Fruit fly (Drosophila melanogaster) S2 (cell line): Measurements from ENCODE around the gene Prp40.

Experiments
- CG8478 ChIP-seq: fragments of >200 bp; optimal IDR thresholded peaks from 2 replicates; lab custom pipeline; 2018
- CTCF ChIP-seq, 2 experiments: fragments of >200 bp; optimal IDR thresholded peaks; 2 replicates each; lab custom pipeline; 2018

The Prp40 gene

DNA sequence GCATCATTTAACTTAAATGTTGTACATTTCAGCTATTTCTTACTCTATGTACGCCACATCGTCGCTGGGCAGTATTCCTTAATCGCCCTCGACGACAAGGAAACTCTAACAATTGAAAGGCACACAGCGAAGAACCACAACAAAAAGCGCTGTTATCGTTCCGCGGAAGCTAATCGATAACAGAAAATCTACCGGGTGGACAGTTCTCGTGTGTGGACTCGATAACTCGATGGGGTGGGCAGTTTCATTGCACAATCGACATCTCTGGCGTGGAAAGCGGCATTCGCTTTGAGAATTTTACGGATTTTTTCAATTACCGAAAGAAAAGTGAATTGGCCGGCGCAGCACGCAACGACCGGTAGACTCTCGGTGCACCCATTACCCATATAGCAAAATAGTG is at the start of gene Prp40, which contains the start of gene alpha4GT1:
TSS of gene Prp40 (plus strand) at position 241 of the 400 bp plus-strand sequence.
TSS of gene alpha4GT1 (minus strand) at position 156 of the 400 bp plus-strand sequence.
- TF ChIP-seq CTCF (optimal IDR thresholded peaks at IDR 0.05; lab: Kevin White, UChicago): peak in 1 of 2 experiments; percentile 23
- no peak for TF ChIP-seq CG8478 (lab: Kevin White, UChicago)

DNA sequence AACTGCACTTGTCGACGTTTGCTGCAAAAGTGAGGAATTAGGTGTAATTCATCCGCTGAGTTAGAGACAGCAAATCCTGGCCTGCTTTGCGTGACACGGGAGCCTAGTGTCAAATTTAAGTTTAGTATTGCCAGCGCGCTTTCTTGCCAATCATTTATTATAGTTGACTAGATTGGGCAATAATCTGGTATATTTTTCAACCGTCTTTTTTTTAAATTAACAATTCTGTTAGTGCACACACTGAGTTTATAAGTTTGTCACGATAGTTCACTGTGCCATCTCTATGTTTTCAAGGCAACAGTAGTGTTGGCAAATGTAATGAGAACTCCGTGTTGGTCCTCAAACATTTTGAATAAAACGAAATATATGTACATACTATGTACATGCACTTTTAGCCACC is 46.2 kb upstream of the Prp40 start, which contains the start of the genes CG9641 and CG3165:
TSS of gene CG9641 (minus strand) at position 34 of the 400 bp plus-strand sequence.
TSS of gene CG3165 (plus strand) at position 294 of the 400 bp plus-strand sequence.
- TF ChIP-seq CTCF (optimal IDR thresholded peaks at IDR 0.05; lab: Kevin White, UChicago): no peak
- no peak for TF ChIP-seq CG8478 (lab: Kevin White, UChicago)

- no peak for TF ChIP-seq CTCF (optimal IDR thresholded peaks at IDR 0.05; lab: Kevin White, UChicago)
- no peak for TF ChIP-seq CG8478 (lab: Kevin White, UChicago)
These were observed 43.9 kb upstream of the Prp40 start, which contains the start of gene CG9643 for dm6 chr2L:2979091-2979490. Gene CG9643, minus strand, starts transcription at chr2L:2979288.

- TF ChIP-seq CG8478 (lab: Kevin White, UChicago) (no peak), CTCF (optimal IDR thresholded peaks at IDR 0.05; lab: Kevin White, UChicago) (no peak)
These were observed 36.2 kb upstream of the Prp40 start for dm6 chr2L:2986776-2987175.

DNA sequence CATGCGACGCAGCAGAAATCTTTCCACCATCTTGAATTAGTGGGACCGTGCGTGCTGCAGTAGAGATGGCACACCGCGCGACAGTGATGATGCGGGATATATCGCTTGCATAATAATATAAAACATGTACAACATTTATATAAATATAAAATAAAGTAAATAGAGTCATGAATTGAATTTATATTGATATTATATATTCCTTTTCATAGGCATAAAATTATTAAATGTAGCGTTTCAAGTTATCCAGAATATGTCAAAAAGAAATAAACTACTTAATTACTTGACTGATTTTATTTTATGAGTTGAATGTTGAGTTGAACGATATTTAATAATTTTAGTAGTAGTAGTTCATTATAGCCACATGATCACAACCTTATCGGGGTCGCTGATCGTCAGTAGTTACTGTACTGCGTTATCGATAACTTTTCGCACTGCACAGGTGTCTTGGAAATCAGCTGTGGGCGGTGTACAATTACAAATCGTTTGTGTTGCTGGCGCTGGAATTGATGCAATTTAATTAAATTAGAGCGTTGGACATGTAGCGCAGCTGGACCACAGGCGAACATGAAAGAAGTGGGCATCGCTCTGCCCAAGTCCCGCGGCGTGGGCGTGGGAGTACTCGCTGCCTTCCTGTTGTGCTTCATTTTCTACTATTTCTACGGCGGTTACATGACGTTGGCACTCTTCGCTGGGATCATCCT is 35.2 kb upstream of the Prp40 start, which contains the start of the genes Chd1 and Bem46:
TSS of gene Chd1 (minus strand) at position 43 of the 701 bp plus-strand sequence.
TSS of gene Bem46 (plus strand) at position 436 of the 701 bp plus-strand sequence.
- TF ChIP-seq CG8478 (lab: Kevin White, UChicago): no peak
- peak in 1 of 2 experiments; percentile 17 for TF ChIP-seq CTCF (optimal IDR thresholded peaks at IDR 0.05; lab: Kevin White, UChicago)

dm6 chr2L:2992664-2993174 is 30.3 kb upstream of the Prp40 start, which contains the start of the genes okr and CG3558:
Gene okr, minus strand, starts transcription at chr2L:2992759.
Gene CG3558, plus strand, starts transcription at chr2L:2992870.
- TF ChIP-seq CTCF (optimal IDR thresholded peaks at IDR 0.05; lab: Kevin White, UChicago): peak in 1 of 2 experiments; percentile 2
- TF ChIP-seq CG8478 (lab: Kevin White, UChicago): no peak

dm6 chr2L:2993236-2993635 is 29.8 kb upstream of the Prp40 start:
- no peak for TF ChIP-seq CTCF (optimal IDR thresholded peaks at IDR 0.05; lab: Kevin White, UChicago)
- no peak for TF ChIP-seq CG8478 (lab: Kevin White, UChicago)

dm6 chr2L:2993702-2994101 is 29.3 kb upstream of the Prp40 start:
- TF ChIP-seq CTCF (optimal IDR thresholded peaks at IDR 0.05; lab: Kevin White, UChicago) (no peak), CG8478 (lab: Kevin White, UChicago) (no peak)

DNA sequence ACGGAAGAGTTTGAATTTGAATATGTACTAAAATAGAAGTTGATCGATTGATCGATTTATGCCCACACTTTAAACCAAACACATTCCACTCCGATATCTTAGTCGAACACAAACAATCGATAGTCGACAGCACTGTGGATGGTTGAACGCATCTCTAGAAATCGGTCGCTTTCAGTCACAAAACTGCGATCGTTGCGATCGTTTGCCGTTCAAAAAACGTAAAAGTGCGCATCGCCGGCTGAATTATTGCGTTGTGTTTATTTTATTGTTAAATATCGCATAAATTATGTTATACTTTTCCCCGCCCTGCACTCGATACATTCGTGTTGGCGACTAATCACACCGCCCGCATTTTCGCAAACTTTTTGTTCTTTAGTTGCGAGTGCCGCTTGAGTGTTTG is 23.9 kb upstream of the Prp40 start, which contains the start of gene Ccdc85:
TSS of gene Ccdc85 (plus strand) at position 174 of the 400 bp plus-strand sequence.
- no peak for TF ChIP-seq CG8478 (lab: Kevin White, UChicago)
- peak; percentile 23 to 51 for TF ChIP-seq CTCF (optimal IDR thresholded peaks at IDR 0.05; lab: Kevin White, UChicago)

DNA sequence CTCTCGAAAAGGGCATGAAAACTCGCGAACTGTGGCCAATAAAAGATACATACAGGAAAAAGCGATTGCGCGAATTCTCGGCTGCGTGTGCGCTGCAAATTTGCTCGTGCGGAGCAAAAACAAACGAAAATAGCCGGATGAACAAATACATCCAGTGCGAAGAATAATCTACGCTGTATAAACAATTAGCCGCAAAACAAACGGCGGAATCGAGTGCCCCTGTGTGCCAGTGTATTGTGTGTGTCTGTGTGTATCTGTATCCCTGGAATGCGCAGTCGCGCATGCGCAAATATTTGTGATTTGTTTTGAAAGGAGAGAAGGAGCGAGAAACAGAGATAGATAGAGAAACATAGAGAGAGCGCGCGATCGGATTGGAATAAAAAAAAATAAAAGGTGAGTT is 23.4 kb upstream of the Prp40 start:
- TF ChIP-seq CTCF (optimal IDR thresholded peaks at IDR 0.05; lab: Kevin White, UChicago) (no peak), CG8478 (lab: Kevin White, UChicago) (no peak)

dm6 chr2L:3000517-3000934 is 22.5 kb upstream of the Prp40 start:
- TF ChIP-seq CG8478 (lab: Kevin White, UChicago): no peak
- no peak for TF ChIP-seq CTCF (optimal IDR thresholded peaks at IDR 0.05; lab: Kevin White, UChicago)

DNA sequence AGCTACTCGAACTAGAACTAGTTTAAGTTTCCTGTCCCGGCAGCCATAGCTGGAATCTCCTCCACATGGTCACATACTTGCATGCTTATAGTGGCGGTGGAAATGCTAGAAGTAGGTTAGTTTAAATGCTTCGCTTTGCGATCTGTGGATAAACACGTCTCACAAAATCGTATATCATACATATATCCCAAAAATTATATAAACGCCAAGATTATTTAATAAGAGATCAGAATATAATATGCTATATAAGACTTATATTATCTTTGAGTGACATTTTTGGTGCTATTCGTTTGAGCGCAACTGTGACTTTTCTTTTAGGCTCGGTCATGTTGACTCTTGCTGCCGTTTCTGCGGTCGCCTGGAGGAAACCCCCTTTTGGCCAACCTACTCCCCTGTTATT is 21.1 kb upstream of the Prp40 start:
- TF ChIP-seq CTCF (optimal IDR thresholded peaks at IDR 0.05; lab: Kevin White, UChicago): no peak
- no peak for TF ChIP-seq CG8478 (lab: Kevin White, UChicago)

- TF ChIP-seq CTCF (optimal IDR thresholded peaks at IDR 0.05; lab: Kevin White, UChicago) (no peak), CG8478 (lab: Kevin White, UChicago) (no peak)
These were observed 19.6 kb upstream of the Prp40 start for dm6 chr2L:3003399-3003798.

dm6 chr2L:3004601-3005000 is 18.4 kb upstream of the Prp40 start:
- TF ChIP-seq CG8478 (lab: Kevin White, UChicago) (no peak), CTCF (optimal IDR thresholded peaks at IDR 0.05; lab: Kevin White, UChicago) (no peak)

DNA sequence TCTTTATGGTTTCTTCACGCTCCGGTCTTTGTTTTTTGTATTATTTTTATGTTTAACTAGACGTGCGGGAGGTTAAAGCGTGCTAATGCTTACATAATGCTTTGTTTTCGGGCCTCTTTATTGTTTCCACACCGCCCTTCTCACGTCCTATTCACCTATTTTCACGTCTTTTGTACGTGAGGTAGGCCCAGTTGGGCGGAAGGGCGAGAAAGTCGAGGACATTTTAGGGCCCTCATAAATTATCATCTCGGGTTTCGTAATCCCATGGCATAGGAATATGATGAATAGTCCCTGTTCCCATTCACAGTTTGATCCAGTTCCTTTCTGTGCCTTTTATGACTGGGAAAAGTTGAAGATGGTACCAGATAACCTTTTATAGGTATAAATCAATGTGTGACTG is 17.5 kb upstream of the Prp40 start:
- TF ChIP-seq CG8478 (lab: Kevin White, UChicago): no peak
- no peak for TF ChIP-seq CTCF (optimal IDR thresholded peaks at IDR 0.05; lab: Kevin White, UChicago)
